Fruit fly (Drosophila melanogaster) whole organism, adult: Measurements from ENCODE around the gene CG6847.

ENCODE experiments used
- Clk ChIP-seq: fragments of 200-800 bp; sonication (Bioruptor generic); optimal IDR thresholded peaks from 2 replicates; lab custom pipeline; 2017; ENCODE audit warnings: missing biosample characterization, missing genetic modification characterization
- kay ChIP-seq: fragments of 200-800 bp; sonication (Bioruptor generic); peaks from one replicate; lab custom pipeline; 2016; ENCODE audit warnings: missing biosample characterization, missing genetic modification characterization, borderline replicate concordance
- pad ChIP-seq: fragments of 200-800 bp; sonication (Bioruptor generic); optimal IDR thresholded peaks from 3 replicates; lab custom pipeline; 2017; ENCODE audit warnings: missing biosample characterization, missing genetic modification characterization, mild to moderate bottlenecking, moderate library complexity, missing genetic modification reagents

DNA sequence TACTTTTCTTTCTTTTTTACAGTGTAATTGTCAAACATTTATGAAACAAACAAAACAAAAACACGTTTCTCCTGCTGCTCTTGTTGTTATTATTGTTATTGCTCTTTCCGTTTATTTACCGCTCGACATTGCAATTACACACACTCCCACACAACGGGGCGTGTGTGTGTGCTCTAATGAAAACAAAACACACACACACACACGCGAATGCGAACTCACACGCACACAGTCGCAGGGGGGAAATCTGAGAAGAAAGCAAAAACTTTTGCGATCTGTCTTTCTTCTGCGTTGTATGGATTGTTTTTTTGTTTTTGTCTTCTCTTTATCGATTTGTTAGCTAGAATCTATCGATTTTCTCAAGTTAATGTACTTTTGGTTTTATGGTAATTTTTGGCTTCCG lies 33.3 kb upstream of the CG6847 start:
- TF ChIP-seq kay (GFP tag; lab: Kevin White, UChicago) (peak; percentile 83), Clk (no peak), pad (GFP tag; lab: Kevin White, UChicago) (no peak)
